Worm (Caenorhabditis elegans) whole organism, L2 larva: ENCODE results near the gene cnb-1.

Experiments used
- C34F6.9 ChIP-seq: fragments of 150-350 bp; optimal IDR thresholded peaks from 2 replicates; lab custom pipeline; 2014; ENCODE audit warnings: missing biosample characterization, missing genetic modification characterization
- F13H6.1 ChIP-seq: sonication (generic microtip); optimal IDR thresholded peaks from 2 replicates; lab custom pipeline; 2016; ENCODE audit warnings: missing genetic modification characterization, missing compliant biosample characterization
- R02D3.7 ChIP-seq: fragments of 150-350 bp; optimal IDR thresholded peaks from 2 replicates; lab custom pipeline; 2014; ENCODE audit warnings: missing biosample characterization, missing genetic modification characterization
- Y55F3AM.14 ChIP-seq: fragments of 200-800 bp; sonication (Bioruptor generic); optimal IDR thresholded peaks from 2 replicates; lab custom pipeline; 2018; ENCODE audit warnings: mild to moderate bottlenecking, missing genetic modification characterization, missing compliant biosample characterization
- ZK546.5 ChIP-seq: sonication (generic microtip); optimal IDR thresholded peaks from 2 replicates; lab custom pipeline; 2017; ENCODE audit warnings: missing biosample characterization, missing genetic modification characterization
- blmp-1 ChIP-seq: sonication (generic microtip); optimal IDR thresholded peaks from 2 replicates; lab custom pipeline; 2017; ENCODE audit warnings: missing genetic modification characterization, mild to moderate bottlenecking, missing compliant biosample characterization, antibody characterized with exemption, moderate library complexity; ENCODE audit not compliant: insufficient read depth
- ceh-16 ChIP-seq: fragments of 150-350 bp; optimal IDR thresholded peaks from 2 replicates; lab custom pipeline; 2014; ENCODE audit warnings: missing biosample characterization, missing genetic modification characterization
- ceh-82 ChIP-seq: fragments of 150-350 bp; optimal IDR thresholded peaks from 2 replicates; lab custom pipeline; 2014; ENCODE audit warnings: missing biosample characterization, missing genetic modification characterization
- crh-2 ChIP-seq: sonication (generic microtip); optimal IDR thresholded peaks from 2 replicates; lab custom pipeline; 2017; ENCODE audit warnings: missing biosample characterization, missing genetic modification characterization
- dmd-4 ChIP-seq: sonication (generic microtip); optimal IDR thresholded peaks from 2 replicates; lab custom pipeline; 2017; ENCODE audit warnings: missing biosample characterization, missing genetic modification characterization
- egl-27 ChIP-seq: sonication (generic microtip); optimal IDR thresholded peaks from 3 replicates; lab custom pipeline; 2017; ENCODE audit warnings: missing biosample characterization, missing genetic modification reagents, missing genetic modification characterization
- elt-1 ChIP-seq: fragments of 150-350 bp; optimal IDR thresholded peaks from 2 replicates; lab custom pipeline; 2014; ENCODE audit warnings: missing biosample characterization, missing genetic modification characterization
- elt-3 ChIP-seq: sonication (generic microtip); optimal IDR thresholded peaks from 2 replicates; lab custom pipeline; 2017; ENCODE audit warnings: missing biosample characterization, missing genetic modification characterization
- fos-1 ChIP-seq: fragments of 150-350 bp; optimal IDR thresholded peaks from 2 replicates; lab custom pipeline; 2014; ENCODE audit warnings: missing biosample characterization, missing genetic modification characterization
- gmeb-1 ChIP-seq: fragments of 150-350 bp; optimal IDR thresholded peaks from 2 replicates; lab custom pipeline; 2014; ENCODE audit warnings: missing biosample characterization, missing genetic modification characterization
- lin-11 ChIP-seq: fragments of 150-350 bp; sonication (generic microtip); optimal IDR thresholded peaks from 2 replicates; lab custom pipeline; 2014; ENCODE audit warnings: missing biosample characterization, missing genetic modification characterization, inconsistent platforms, mixed read lengths
- lin-13 ChIP-seq: fragments of 150-350 bp; optimal IDR thresholded peaks from 2 replicates; lab custom pipeline; 2014; ENCODE audit warnings: missing biosample characterization, missing genetic modification reagents, missing genetic modification characterization
- lin-39 ChIP-seq: fragments of 150-350 bp; optimal IDR thresholded peaks from 2 replicates; lab custom pipeline; 2014; ENCODE audit warnings: missing biosample characterization, missing genetic modification reagents, missing genetic modification characterization
- mab-5 ChIP-seq: fragments of 150-350 bp; optimal IDR thresholded peaks from 2 replicates; lab custom pipeline; 2014; ENCODE audit warnings: missing biosample characterization, missing genetic modification characterization
- mbf-1 ChIP-seq: sonication (generic microtip); optimal IDR thresholded peaks from 2 replicates; lab custom pipeline; 2017; ENCODE audit warnings: missing biosample characterization, missing genetic modification characterization
- mdl-1 ChIP-seq, 2 experiments: fragments of 150-350 bp in 1 of 2; sonication (generic microtip) in 1 of 2; optimal IDR thresholded peaks; 2 replicates each; lab custom pipeline; 2017; ENCODE audit warnings: missing biosample characterization in 2 of 2, missing genetic modification characterization in 2 of 2
- nhr-12 ChIP-seq: fragments of 150-350 bp; optimal IDR thresholded peaks from 2 replicates; lab custom pipeline; 2014; ENCODE audit warnings: missing biosample characterization, missing genetic modification characterization
- nhr-21 ChIP-seq: fragments of 150-350 bp; optimal IDR thresholded peaks from 2 replicates; lab custom pipeline; 2014; ENCODE audit warnings: missing biosample characterization, missing genetic modification characterization
- nhr-237 ChIP-seq: fragments of 150-350 bp; optimal IDR thresholded peaks from 2 replicates; lab custom pipeline; 2014; ENCODE audit warnings: missing biosample characterization, missing genetic modification characterization
- nhr-25 ChIP-seq: fragments of 150-350 bp; sonication (generic microtip); optimal IDR thresholded peaks from 3 replicates; lab custom pipeline; 2014; ENCODE audit warnings: missing biosample characterization, missing genetic modification characterization
- nhr-77 ChIP-seq: fragments of 150-350 bp; optimal IDR thresholded peaks from 2 replicates; lab custom pipeline; 2014; ENCODE audit warnings: missing biosample characterization, missing genetic modification characterization
- peb-1 ChIP-seq: fragments of 150-350 bp; optimal IDR thresholded peaks from 2 replicates; lab custom pipeline; 2014; ENCODE audit warnings: missing biosample characterization, missing genetic modification characterization
- sem-4 ChIP-seq: fragments of 150-350 bp; optimal IDR thresholded peaks from 2 replicates; lab custom pipeline; 2014; ENCODE audit warnings: missing biosample characterization, missing genetic modification reagents, missing genetic modification characterization
- skn-1 ChIP-seq: sonication (generic microtip); optimal IDR thresholded peaks from 2 replicates; lab custom pipeline; 2017; ENCODE audit warnings: missing biosample characterization, missing genetic modification characterization
- sma-9 ChIP-seq, 2 experiments: fragments of 150-350 bp in 1 of 2; sonication (generic microtip) in 1 of 2; optimal IDR thresholded peaks; 2 replicates each; lab custom pipeline; 2014 to 2016; ENCODE audit warnings: missing genetic modification characterization in 2 of 2, mild to moderate bottlenecking in 1 of 2, missing biosample characterization in 1 of 2, missing compliant biosample characterization in 1 of 2, missing genetic modification reagents in 1 of 2, moderate library complexity in 1 of 2
- snpc-4 ChIP-seq: fragments of 150-350 bp; optimal IDR thresholded peaks from 2 replicates; lab custom pipeline; 2014; ENCODE audit warnings: missing biosample characterization, missing genetic modification characterization
- unc-39 ChIP-seq: fragments of 150-350 bp; optimal IDR thresholded peaks from 2 replicates; lab custom pipeline; 2014; ENCODE audit warnings: missing biosample characterization, missing genetic modification characterization
- unc-62 ChIP-seq: fragments of 150-350 bp; optimal IDR thresholded peaks from 2 replicates; lab custom pipeline; 2014; ENCODE audit warnings: missing biosample characterization, missing genetic modification reagents, missing genetic modification characterization
- zag-1 ChIP-seq: fragments of 150-350 bp; optimal IDR thresholded peaks from 2 replicates; lab custom pipeline; 2014; ENCODE audit warnings: missing biosample characterization, missing genetic modification characterization
- ztf-11 ChIP-seq: sonication (generic microtip); optimal IDR thresholded peaks from 2 replicates; lab custom pipeline; 2017; ENCODE audit warnings: missing biosample characterization, missing genetic modification characterization
- ztf-4 ChIP-seq: fragments of 150-350 bp; optimal IDR thresholded peaks from 2 replicates; lab custom pipeline; 2014; ENCODE audit warnings: missing biosample characterization, missing genetic modification characterization

Gene cnb-1

DNA sequence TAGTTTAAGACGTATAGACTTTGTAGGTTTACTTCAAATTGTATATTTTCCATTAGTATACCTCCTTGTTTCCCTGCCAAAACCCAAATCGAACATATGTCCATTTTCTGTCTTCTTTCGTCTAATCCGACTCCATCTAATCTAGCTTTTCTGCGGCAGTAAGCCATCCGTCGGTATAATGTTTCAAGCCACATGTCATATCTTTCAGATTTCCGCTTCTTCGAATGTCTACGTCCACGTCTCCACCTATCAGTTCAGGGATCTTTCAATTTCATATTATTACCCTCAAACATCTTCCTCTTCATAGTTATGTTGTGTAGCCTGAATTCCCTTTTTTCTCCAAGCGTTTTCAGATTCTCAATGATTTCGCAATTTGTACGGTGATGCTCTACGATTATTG is 31.4 kb upstream of the cnb-1 start:
- TF ChIP-seq blmp-1 (no peak), fos-1 (tag; lab: Kevin White, UChicago) (no peak), unc-39 (no peak), sma-9 (GFP tag; optimal IDR thresholded peaks at IDR 0.05; lab: Kevin White, UChicago) (no peak), sma-9 (tag; optimal IDR thresholded peaks at IDR 0.05; lab: Kevin White, UChicago) (no peak), crh-2 (no peak), lin-39 (tag; lab: Kevin White, UChicago) (no peak), ztf-4 (tag; lab: Kevin White, UChicago) (no peak)

DNA sequence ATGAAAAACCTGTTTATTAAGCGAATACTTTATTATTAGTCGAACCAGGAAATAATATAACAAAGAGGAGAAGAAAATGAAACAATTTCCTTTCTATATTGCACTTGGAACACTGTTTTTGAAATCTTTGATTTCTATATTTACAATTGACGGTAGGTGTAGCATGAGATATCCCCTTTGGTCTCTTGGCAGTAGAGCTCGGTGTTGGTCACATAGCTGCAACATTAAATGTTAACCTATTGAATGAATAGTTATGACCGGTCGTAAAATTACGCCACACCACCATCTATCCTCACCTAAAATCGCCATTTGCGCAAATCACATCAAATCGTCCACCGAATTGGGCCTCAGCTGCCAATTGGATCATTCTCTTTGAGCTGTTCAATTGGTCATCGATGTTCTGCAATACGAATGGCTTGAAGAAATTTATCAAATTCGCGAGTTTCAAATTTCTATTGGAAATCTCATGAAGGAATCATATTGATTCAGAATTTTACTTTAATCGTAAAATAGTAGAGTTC is 30.7 kb upstream of the cnb-1 start:
- TF ChIP-seq ZK546.5 (tag; lab: Kevin White, UChicago) (no peak), snpc-4 (tag; lab: Kevin White, UChicago) (no peak), dmd-4 (tag; lab: Kevin White, UChicago) (no peak)

DNA sequence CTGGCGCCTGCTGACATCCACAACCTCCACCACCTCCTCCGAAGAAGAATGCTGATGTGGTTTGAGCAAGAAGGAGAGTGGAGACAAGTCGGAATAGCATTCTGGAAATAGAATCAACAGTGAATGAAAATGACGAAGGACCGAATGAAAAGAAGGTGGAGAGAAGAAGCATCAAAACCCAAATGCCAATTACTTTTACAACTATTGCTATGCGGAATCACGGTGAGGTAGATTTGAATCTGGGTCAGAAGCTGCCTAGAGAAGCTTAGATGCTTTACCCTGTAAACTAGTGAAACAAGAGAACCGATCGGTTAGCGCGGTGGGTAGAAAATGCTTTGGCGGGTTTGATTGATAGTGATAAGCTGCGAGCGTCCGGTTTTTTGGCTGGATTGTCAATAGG is 28.6 kb upstream of the cnb-1 start, which contains the start of gene grl-7:
Gene grl-7 (minus strand): TSS at position 101 of the 400 bp plus-strand sequence.
- no peak for TF ChIP-seq mab-5 (tag; lab: Kevin White, UChicago)
- no peak for TF ChIP-seq fos-1 (tag; lab: Kevin White, UChicago)
- TF ChIP-seq nhr-12, result no peak
- TF ChIP-seq unc-62 (GFP tag; lab: Kevin White, UChicago), result no peak
- TF ChIP-seq mdl-1 (tag; optimal IDR thresholded peaks at IDR 0.05; lab: Kevin White, UChicago), result no peak
- no peak for TF ChIP-seq sem-4
- no peak for TF ChIP-seq lin-11 (tag; lab: Kevin White, UChicago)
- TF ChIP-seq elt-1 (tag; lab: Kevin White, UChicago), result no peak
- TF ChIP-seq R02D3.7 (tag; lab: Kevin White, UChicago), result no peak
- no peak for TF ChIP-seq crh-2
- TF ChIP-seq lin-39 (tag; lab: Kevin White, UChicago), result no peak
- no peak for TF ChIP-seq lin-13 (GFP tag; lab: Kevin White, UChicago)
- TF ChIP-seq, all 48 proteins: peak for 0

DNA sequence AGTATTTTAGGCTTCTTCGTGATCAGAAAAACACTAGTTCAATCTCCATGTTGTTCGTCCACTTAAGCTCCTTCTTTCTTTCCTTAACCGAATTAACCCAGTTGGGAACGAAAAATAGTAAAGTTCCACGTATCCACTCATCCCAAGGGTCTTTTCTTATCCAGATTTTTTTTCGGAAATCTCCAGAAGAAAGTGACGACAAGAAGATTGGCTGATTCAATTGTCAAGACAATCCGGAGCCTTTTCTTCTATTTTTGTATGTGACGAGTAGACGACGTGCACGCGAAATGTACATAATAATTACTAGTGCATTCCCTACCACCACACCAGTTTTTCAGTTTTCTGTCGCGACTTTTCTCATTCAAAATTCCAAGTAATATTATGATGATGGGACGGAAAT is 24.3 kb upstream of the cnb-1 start:
- no peak for TF ChIP-seq peb-1 (tag; lab: Kevin White, UChicago)
- TF ChIP-seq nhr-237, result no peak
- no peak for TF ChIP-seq lin-11 (tag; lab: Kevin White, UChicago)
- no peak for TF ChIP-seq elt-3 (tag; lab: Kevin White, UChicago)
- no peak for TF ChIP-seq gmeb-1 (tag; lab: Kevin White, UChicago)
- TF ChIP-seq dmd-4 (tag; lab: Kevin White, UChicago), result no peak

DNA sequence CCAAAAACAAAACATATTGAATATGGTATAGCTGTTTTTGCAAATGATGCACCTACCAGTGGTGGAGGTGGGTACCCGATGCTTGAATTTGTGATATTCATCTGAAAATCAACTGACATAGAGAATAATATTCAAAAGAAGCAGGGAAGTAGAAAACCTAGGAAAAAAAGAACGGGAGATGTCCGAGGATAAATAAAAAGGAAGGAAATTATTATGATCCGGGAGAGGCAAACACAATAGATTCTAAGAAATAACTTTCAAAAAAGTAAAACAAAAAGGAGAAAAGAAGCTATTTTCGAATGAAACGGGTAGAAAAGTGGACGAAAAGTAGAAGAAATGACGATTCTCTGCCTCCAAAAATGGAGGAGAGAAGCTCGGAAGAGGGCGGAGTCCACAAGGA is 22.6 kb upstream of the cnb-1 start, which contains the start of gene npr-25:
Gene npr-25 (minus strand): TSS at position 101 of the 400 bp plus-strand sequence.
- TF ChIP-seq lin-39 (tag; lab: Kevin White, UChicago), result no peak
- TF ChIP-seq dmd-4 (tag; lab: Kevin White, UChicago), result no peak
- no peak for TF ChIP-seq nhr-12
- no peak for TF ChIP-seq peb-1 (tag; lab: Kevin White, UChicago)
- TF ChIP-seq ztf-4 (tag; lab: Kevin White, UChicago), result no peak
- no peak for TF ChIP-seq blmp-1
- no peak for TF ChIP-seq sma-9 (GFP tag; optimal IDR thresholded peaks at IDR 0.05; lab: Kevin White, UChicago)
- no peak for TF ChIP-seq sma-9 (tag; optimal IDR thresholded peaks at IDR 0.05; lab: Kevin White, UChicago)
- TF ChIP-seq mbf-1 (tag; lab: Kevin White, UChicago), result no peak
- no peak for TF ChIP-seq nhr-21
- no peak for TF ChIP-seq egl-27 (tag; lab: Kevin White, UChicago)
- TF ChIP-seq Y55F3AM.14, result no peak

DNA sequence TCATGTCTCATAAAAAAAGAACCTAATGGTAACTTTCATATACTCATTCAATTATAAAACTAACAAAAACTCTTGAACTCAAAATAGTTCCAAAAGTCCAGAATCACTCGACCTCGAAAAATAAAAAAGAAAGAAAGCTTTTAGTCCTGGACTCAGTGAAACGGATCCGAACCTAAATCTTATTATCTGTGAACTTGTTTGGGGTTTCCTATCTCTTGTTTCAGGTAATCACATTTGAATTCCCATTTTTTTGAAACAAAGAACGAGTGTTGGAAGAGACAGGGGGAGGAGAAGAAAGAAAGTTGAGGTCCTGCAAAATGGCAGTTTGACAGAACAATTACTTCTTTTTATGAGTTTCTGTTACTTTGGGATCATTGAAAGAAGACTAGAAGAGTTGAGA is 21.3 kb upstream of the cnb-1 start:
- TF ChIP-seq nhr-25 (tag; lab: Kevin White, UChicago) (no peak), gmeb-1 (tag; lab: Kevin White, UChicago) (no peak), nhr-21 (no peak), sma-9 (GFP tag; optimal IDR thresholded peaks at IDR 0.05; lab: Kevin White, UChicago) (no peak), sma-9 (tag; optimal IDR thresholded peaks at IDR 0.05; lab: Kevin White, UChicago) (no peak), zag-1 (tag; lab: Kevin White, UChicago) (no peak), C34F6.9 (tag; lab: Kevin White, UChicago) (no peak), ZK546.5 (tag; lab: Kevin White, UChicago) (no peak), blmp-1 (no peak), skn-1 (tag; lab: Kevin White, UChicago) (no peak), elt-1 (tag; lab: Kevin White, UChicago) (no peak), ceh-16 (tag; lab: Kevin White, UChicago) (no peak), unc-62 (GFP tag; lab: Kevin White, UChicago) (no peak), F13H6.1 (tag; lab: Kevin White, UChicago) (no peak), ztf-11 (tag; lab: Kevin White, UChicago) (no peak), lin-11 (tag; lab: Kevin White, UChicago) (no peak), nhr-77 (no peak), fos-1 (tag; lab: Kevin White, UChicago) (no peak), ceh-82 (tag; lab: Kevin White, UChicago) (no peak)
